Worm (Caenorhabditis elegans) whole organism, young adult: ENCODE results near the gene F08H9.2.
A peak's percentile ranks its signal among the peaks of the same experiment; 100 is the strongest.

Source experiments
- B0019.2 ChIP-seq: fragments of 200-800 bp; sonication (Bioruptor generic); conservative IDR thresholded peaks from 2 replicates; pipeline ENCODE4 v1.3.6; 2022; ENCODE audit warnings: missing genetic modification reagents, missing genetic modification characterization, missing compliant biosample characterization
- B0035.1 ChIP-seq: sonication (generic microtip); optimal IDR thresholded peaks from 2 replicates; lab custom pipeline; 2016; ENCODE audit warnings: missing genetic modification characterization, mild to moderate bottlenecking, missing compliant biosample characterization, missing genotype, missing genetic modification reagents
- C06A6.2 ChIP-seq: fragments of 200-800 bp; sonication (Bioruptor generic); conservative IDR thresholded peaks from 2 replicates; pipeline ENCODE4 v1.3.6; 2022; ENCODE audit warnings: missing genetic modification characterization, missing compliant biosample characterization
- F10E7.11 ChIP-seq: sonication (generic microtip); optimal IDR thresholded peaks from 2 replicates; lab custom pipeline; 2017; ENCODE audit warnings: mild to moderate bottlenecking, missing genetic modification characterization, moderate library complexity, missing compliant biosample characterization
- F22D6.2 ChIP-seq: sonication (generic microtip); optimal IDR thresholded peaks from 2 replicates; lab custom pipeline; 2016; ENCODE audit warnings: mild to moderate bottlenecking, missing genetic modification characterization, missing compliant biosample characterization
- F33H1.4 ChIP-seq: fragments of 200-800 bp; sonication (Bioruptor generic); IDR thresholded peaks from 2 replicates; pipeline ENCODE4 v1.3.6; 2022; ENCODE audit warnings: missing genetic modification reagents, missing genetic modification characterization, missing compliant biosample characterization
- F52B5.7 ChIP-seq: sonication (generic microtip); optimal IDR thresholded peaks from 2 replicates; lab custom pipeline; 2016; ENCODE audit warnings: mild to moderate bottlenecking, missing genetic modification characterization, missing compliant biosample characterization
- F55B11.4 ChIP-seq: sonication (generic microtip); optimal IDR thresholded peaks from 2 replicates; lab custom pipeline; 2016; ENCODE audit warnings: missing compliant biosample characterization, missing genetic modification characterization, borderline replicate concordance; ENCODE audit not compliant: insufficient read depth
- Y53G8AR.9 ChIP-seq: fragments of 200-800 bp; sonication (Bioruptor generic); conservative IDR thresholded peaks from 2 replicates; pipeline ENCODE4 v1.3.6; 2022; ENCODE audit warnings: missing genetic modification reagents, missing genetic modification characterization, missing compliant biosample characterization
- Y95B8A.8 ChIP-seq: fragments of 200-800 bp; sonication (Bioruptor generic); IDR thresholded peaks from 2 replicates; pipeline ENCODE4 v1.3.6; 2022; ENCODE audit warnings: missing genetic modification reagents, missing genetic modification characterization, missing compliant biosample characterization
- aptf-2 ChIP-seq: fragments of 200-800 bp; sonication (Bioruptor generic); conservative IDR thresholded peaks from 2 replicates; pipeline ENCODE4 v1.3.6; 2022; ENCODE audit warnings: missing genetic modification reagents, missing genetic modification characterization, missing compliant biosample characterization
- atf-7 ChIP-seq: sonication (generic microtip); optimal IDR thresholded peaks from 2 replicates; lab custom pipeline; 2017; ENCODE audit warnings: mild to moderate bottlenecking, missing genetic modification characterization, missing compliant biosample characterization
- attf-6 ChIP-seq: fragments of 200-800 bp; sonication (Bioruptor generic); IDR thresholded peaks from 2 replicates; pipeline ENCODE4 v1.3.6; 2022; ENCODE audit warnings: missing genetic modification reagents, missing genetic modification characterization, missing compliant biosample characterization
- cebp-2 ChIP-seq: fragments of 200-800 bp; sonication (Bioruptor generic); IDR thresholded peaks from 2 replicates; pipeline ENCODE4 v1.3.6; 2022; ENCODE audit warnings: missing genetic modification characterization, missing compliant biosample characterization
- ceh-100 ChIP-seq: fragments of 200-800 bp; sonication (Bioruptor generic); IDR thresholded peaks from 2 replicates; pipeline ENCODE4 v1.3.6; 2022; ENCODE audit warnings: missing genetic modification reagents, missing genetic modification characterization, missing compliant biosample characterization
- ceh-79 ChIP-seq: sonication (generic microtip); optimal IDR thresholded peaks from 2 replicates; lab custom pipeline; 2017; ENCODE audit warnings: mild to moderate bottlenecking, missing genetic modification characterization, missing compliant biosample characterization
- ceh-91 ChIP-seq: fragments of 200-800 bp; sonication (Bioruptor generic); IDR thresholded peaks from 2 replicates; pipeline ENCODE4 v1.3.6; 2022; ENCODE audit warnings: missing genetic modification reagents, missing genetic modification characterization, missing compliant biosample characterization
- dox-1 ChIP-seq: fragments of 200-800 bp; sonication (Bioruptor generic); IDR thresholded peaks from 2 replicates; pipeline ENCODE4 v1.3.6; 2022; ENCODE audit warnings: missing genetic modification reagents, missing genetic modification characterization, missing compliant biosample characterization
- egrh-3 ChIP-seq: fragments of 200-800 bp; sonication (Bioruptor generic); IDR thresholded peaks from 2 replicates; pipeline ENCODE4 v1.3.6; 2022; ENCODE audit warnings: missing genetic modification reagents, missing genetic modification characterization, missing compliant biosample characterization
- ekl-4 ChIP-seq: fragments of 200-800 bp; sonication (Bioruptor generic); IDR thresholded peaks from 2 replicates; pipeline ENCODE4 v1.3.6; 2022; ENCODE audit warnings: missing genetic modification reagents, missing genetic modification characterization, missing compliant biosample characterization
- fkh-3 ChIP-seq: sonication (generic microtip); optimal IDR thresholded peaks from 2 replicates; lab custom pipeline; 2016; ENCODE audit warnings: mild to moderate bottlenecking, missing genetic modification characterization, missing compliant biosample characterization
- gei-17 ChIP-seq: fragments of 200-800 bp; sonication (Bioruptor generic); optimal IDR thresholded peaks from 2 replicates; lab custom pipeline; 2018; ENCODE audit warnings: mild to moderate bottlenecking, missing genetic modification characterization, missing compliant biosample characterization
- lin-26 ChIP-seq: fragments of 200-800 bp; sonication (Bioruptor generic); IDR thresholded peaks from 2 replicates; pipeline ENCODE4 v1.3.6; 2022; ENCODE audit warnings: missing genetic modification reagents, missing genetic modification characterization, missing compliant biosample characterization
- lin-35 ChIP-seq, 3 experiments: fragments of 150-350 bp in 2 of 3; sonication (generic microtip) in 1 of 3; optimal IDR thresholded peaks; 2 replicates each; lab custom pipeline; 2014 to 2018; ENCODE audit warnings: missing biosample characterization in 3 of 3, missing genetic modification characterization in 3 of 3, missing genetic modification reagents in 3 of 3
- lin-40 ChIP-seq: sonication (generic microtip); optimal IDR thresholded peaks from 2 replicates; lab custom pipeline; 2016; ENCODE audit warnings: missing genetic modification characterization, mild to moderate bottlenecking, missing compliant biosample characterization, missing genotype, missing genetic modification reagents
- lin-54 ChIP-seq: fragments of 200-800 bp; sonication (Bioruptor generic); optimal IDR thresholded peaks from 2 replicates; lab custom pipeline; 2018; ENCODE audit warnings: mild to moderate bottlenecking, missing genetic modification characterization, missing compliant biosample characterization
- lir-1 ChIP-seq: fragments of 200-800 bp; sonication (Bioruptor generic); conservative IDR thresholded peaks from 2 replicates; pipeline ENCODE4 v1.3.6; 2022; ENCODE audit warnings: missing genetic modification reagents, missing genetic modification characterization, missing compliant biosample characterization
- lsy-27 ChIP-seq: sonication (generic microtip); optimal IDR thresholded peaks from 2 replicates; lab custom pipeline; 2017; ENCODE audit warnings: missing genetic modification characterization, mild to moderate bottlenecking, missing compliant biosample characterization, antibody characterized with exemption, missing genotype, borderline replicate concordance; ENCODE audit not compliant: insufficient read depth
- madf-8 ChIP-seq: fragments of 200-800 bp; sonication (Bioruptor generic); conservative IDR thresholded peaks from 2 replicates; pipeline ENCODE4 v1.3.6; 2022; ENCODE audit warnings: missing genetic modification reagents, missing genetic modification characterization, missing compliant biosample characterization
- mes-4 ChIP-seq: sonication (generic microtip); optimal IDR thresholded peaks from 2 replicates; lab custom pipeline; 2016; ENCODE audit warnings: missing genotype, missing genetic modification characterization, missing compliant biosample characterization
- mxl-1 ChIP-seq: sonication (generic microtip); optimal IDR thresholded peaks from 2 replicates; lab custom pipeline; 2016; ENCODE audit warnings: missing genetic modification characterization, missing compliant biosample characterization
- nfya-2 ChIP-seq: fragments of 200-800 bp; sonication (Bioruptor generic); IDR thresholded peaks from 2 replicates; pipeline ENCODE4 v1.3.6; 2022; ENCODE audit warnings: missing genetic modification reagents, missing genetic modification characterization, missing compliant biosample characterization
- nfyb-1 ChIP-seq: fragments of 200-800 bp; sonication (Bioruptor generic); IDR thresholded peaks from 2 replicates; pipeline ENCODE4 v1.3.6; 2022; ENCODE audit warnings: missing genetic modification reagents, missing genetic modification characterization, missing compliant biosample characterization
- nhr-90 ChIP-seq: sonication (generic microtip); optimal IDR thresholded peaks from 2 replicates; lab custom pipeline; 2016; ENCODE audit warnings: missing genotype, mild to moderate bottlenecking, missing genetic modification characterization, missing compliant biosample characterization
- pbrm-1 ChIP-seq: fragments of 200-800 bp; sonication (Bioruptor generic); IDR thresholded peaks from 2 replicates; pipeline ENCODE4 v1.3.6; 2022; ENCODE audit warnings: missing genetic modification reagents, missing genetic modification characterization, missing compliant biosample characterization
- pha-4 ChIP-seq: fragments of 150-350 bp; sonication (generic microtip); optimal IDR thresholded peaks from 2 replicates; lab custom pipeline; 2014; ENCODE audit warnings: missing biosample characterization, missing genetic modification reagents, missing genetic modification characterization
- snpc-1.1 ChIP-seq: sonication (generic microtip); optimal IDR thresholded peaks from 2 replicates; lab custom pipeline; 2017; ENCODE audit warnings: missing genetic modification characterization, mild to moderate bottlenecking, missing compliant biosample characterization, antibody characterized with exemption, moderate library complexity, missing genotype, missing genetic modification reagents; ENCODE audit not compliant: insufficient read depth
- snpc-3.4 ChIP-seq: sonication (generic microtip); optimal IDR thresholded peaks from 2 replicates; lab custom pipeline; 2017; ENCODE audit warnings: missing genetic modification characterization, mild to moderate bottlenecking, missing compliant biosample characterization, antibody characterized with exemption, moderate library complexity, missing genotype, missing genetic modification reagents
- snpc-4 ChIP-seq, 5 experiments: fragments of 150-350 bp in 1 of 5; sonication (generic microtip) in 4 of 5; optimal IDR thresholded peaks; 2 replicates each; lab custom pipeline; 2014 to 2018; ENCODE audit warnings: missing genetic modification characterization in 5 of 5, missing biosample characterization in 3 of 5, antibody characterized with exemption in 2 of 5, mild to moderate bottlenecking in 2 of 5, missing compliant biosample characterization in 2 of 5, missing genotype in 2 of 5, moderate library complexity in 2 of 5, missing genetic modification reagents in 1 of 5
- tlf-1 ChIP-seq: fragments of 200-800 bp; sonication (Bioruptor generic); optimal IDR thresholded peaks from 2 replicates; lab custom pipeline; 2018; ENCODE audit warnings: mild to moderate bottlenecking, missing genetic modification characterization, missing compliant biosample characterization
- ztf-18 ChIP-seq: sonication (generic microtip); optimal IDR thresholded peaks from 2 replicates; lab custom pipeline; 2016; ENCODE audit warnings: missing genotype, mild to moderate bottlenecking, missing genetic modification characterization, missing compliant biosample characterization
- ztf-28 ChIP-seq: fragments of 200-800 bp; sonication (Bioruptor generic); IDR thresholded peaks from 2 replicates; pipeline ENCODE4 v1.3.6; 2022; ENCODE audit warnings: missing genetic modification reagents, missing genetic modification characterization, missing compliant biosample characterization

F08H9.2 gene

DNA sequence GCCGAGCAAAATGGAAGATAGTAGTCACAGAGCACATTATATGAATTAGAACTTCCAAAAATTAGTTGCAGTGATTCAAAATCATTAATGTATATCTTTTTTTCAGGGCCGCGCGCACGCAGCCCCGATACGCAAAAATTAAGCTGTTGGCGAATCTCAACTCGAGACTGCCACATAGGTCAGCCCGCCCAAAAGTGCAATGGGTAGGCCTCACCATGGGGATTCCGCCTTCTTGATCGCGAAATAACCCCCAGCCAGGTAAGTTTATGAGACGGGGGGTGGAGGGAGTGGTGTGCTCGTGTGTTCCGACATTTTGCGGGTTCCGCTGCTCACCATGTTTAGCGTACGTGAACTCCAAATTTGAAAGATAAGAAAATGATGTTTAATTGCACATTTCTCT, 2.6 kb downstream of the F08H9.2 start, which contains the start of gene F08H9.3 (continued):
- TF ChIP-seq ceh-91 (GFP tag; lab: Robert Waterston, UW) (0 out of 2 replicates have a peak, but pooled peaks have one; percentile 18), pbrm-1 (GFP tag; lab: Robert Waterston, UW) (peak; percentile 75), nfyb-1 (GFP tag; lab: Robert Waterston, UW) (0 out of 2 replicates have a peak, but pooled peaks have one; percentile 58), attf-6 (GFP tag; lab: Robert Waterston, UW) (peak; percentile 88), egrh-3 (GFP tag; lab: Robert Waterston, UW) (peak; percentile 62), dox-1 (GFP tag; lab: Robert Waterston, UW) (peak; percentile 84), tlf-1 (GFP tag; lab: Kevin White, UChicago) (peak; percentile 6), ceh-100 (GFP tag; lab: Robert Waterston, UW) (peak; percentile 63), madf-8 (peak; percentile 35; the same call in 1 of the 2 replicates), ztf-18 (tag; lab: Kevin White, UChicago) (peak; percentile 2), lin-54 (GFP tag; lab: Kevin White, UChicago) (peak; percentile 27)

DNA sequence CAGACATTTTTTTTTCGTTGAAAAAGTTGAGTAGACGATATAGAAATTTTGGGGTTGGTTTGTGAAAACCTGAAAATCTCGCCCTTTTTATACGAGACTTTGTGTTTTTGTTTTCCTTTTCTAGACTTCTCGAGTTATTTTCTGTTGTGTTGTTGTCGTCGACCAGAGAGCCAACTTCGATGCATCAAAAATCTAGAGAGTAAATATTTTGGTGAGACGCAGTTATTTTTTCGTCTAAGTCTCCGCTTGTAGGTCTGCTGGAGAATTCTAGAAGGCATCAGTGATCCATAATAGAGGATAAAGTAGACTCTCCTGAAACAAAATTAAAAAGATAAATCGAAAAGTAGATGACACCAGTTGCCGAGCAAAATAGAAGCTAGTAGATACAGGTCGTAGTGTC, 3.9 kb downstream of the F08H9.2 start, which contains the start of gene F08H9.4:
Gene F08H9.4, minus strand, starts transcription at position 61 of the 400 bp plus-strand sequence.
- TF ChIP-seq lin-40 (tag; lab: Kevin White, UChicago) (no peak), lsy-27 (tag; lab: Kevin White, UChicago) (no peak), snpc-1.1 (tag; lab: Kevin White, UChicago) (no peak), lin-26 (GFP tag; lab: Robert Waterston, UW) (no peak), pha-4 (no peak), cebp-2 (no peak), F22D6.2 (tag; lab: Kevin White, UChicago) (no peak), gei-17 (GFP tag; lab: Kevin White, UChicago) (no peak), snpc-4 (GFP tag; optimal IDR thresholded peaks at IDR 0.05; lab: Kevin White, UChicago) (no peak), snpc-4 (tag; optimal IDR thresholded peaks at IDR 0.05; lab: Kevin White, UChicago) (no peak), ceh-79 (tag; lab: Kevin White, UChicago) (no peak), mxl-1 (no peak), egrh-3 (GFP tag; lab: Robert Waterston, UW) (no peak)

DNA sequence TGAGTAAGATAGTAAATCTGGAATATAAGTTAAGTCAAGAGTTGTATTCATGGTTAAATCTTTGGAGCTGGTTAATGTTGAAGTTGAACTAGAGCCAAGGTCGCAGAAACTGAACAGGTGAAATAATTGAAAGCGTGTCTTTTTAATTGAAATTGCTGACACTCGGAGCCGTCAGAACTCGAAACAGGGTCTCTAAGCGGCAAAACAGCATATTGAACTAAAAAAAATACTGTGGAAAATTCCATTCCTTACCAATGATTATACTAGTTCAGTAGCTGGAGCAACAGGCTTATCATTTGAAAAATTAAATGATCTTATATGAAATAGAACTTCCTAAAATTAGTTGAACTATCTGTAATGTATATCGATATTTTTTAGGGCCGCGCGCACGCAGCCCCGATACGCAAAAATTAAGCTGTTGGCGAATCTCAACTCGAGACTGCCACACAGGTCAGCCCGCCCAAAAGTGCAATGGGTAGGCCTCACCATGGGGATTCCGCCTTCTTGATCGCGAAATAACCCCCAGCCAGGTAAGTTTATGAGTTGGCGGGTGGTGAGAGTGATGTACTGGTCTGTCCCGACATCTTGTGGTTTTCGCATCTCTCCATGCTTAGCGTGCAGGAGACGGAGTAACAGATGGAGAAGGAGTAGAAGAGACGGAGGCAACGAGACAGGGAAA, 7.9 kb downstream of the F08H9.2 start, which contains the start of gene srz-97:
Gene srz-97, minus strand, starts transcription at position 51 of the 679 bp plus-strand sequence.
- no peak for TF ChIP-seq F22D6.2 (tag; lab: Kevin White, UChicago)
- TF ChIP-seq ceh-100 (GFP tag; lab: Robert Waterston, UW): 0 out of 2 replicates have a peak, but pooled peaks have one; percentile 42
- TF ChIP-seq F52B5.7 (tag; lab: Kevin White, UChicago): no peak
- TF ChIP-seq F10E7.11 (tag; lab: Kevin White, UChicago): no peak
- TF ChIP-seq atf-7 (tag; lab: Kevin White, UChicago): no peak
- no peak for TF ChIP-seq C06A6.2 (GFP tag; lab: Robert Waterston, UW)
- no peak for TF ChIP-seq nfya-2 (GFP tag; lab: Robert Waterston, UW)
- TF ChIP-seq Y95B8A.8: peak; percentile 83; the same call in 1 of the 2 replicates
- TF ChIP-seq snpc-3.4 (tag; lab: Kevin White, UChicago): peak; percentile 39
- TF ChIP-seq lin-35 (GFP tag; optimal IDR thresholded peaks at IDR 0.05; lab: Kevin White, UChicago): no peak
- TF ChIP-seq mes-4 (tag; lab: Kevin White, UChicago): peak; percentile 17
- no peak for TF ChIP-seq nhr-90 (tag; lab: Kevin White, UChicago)
- TF ChIP-seq F33H1.4: peak; percentile 35; the same call in 1 of the 2 replicates
- TF ChIP-seq B0019.2 (GFP tag; lab: Robert Waterston, UW): no peak
- peak; percentile 64; the same call in 1 of the 2 replicates for TF ChIP-seq aptf-2 (GFP tag; lab: Robert Waterston, UW)
- TF ChIP-seq lir-1 (GFP tag; lab: Robert Waterston, UW): no peak
- TF ChIP-seq B0035.1: no peak
- TF ChIP-seq ztf-28 (GFP tag; lab: Robert Waterston, UW): no peak
- peak; percentile 37; the same call in 1 of the 2 replicates for TF ChIP-seq ekl-4 (GFP tag; lab: Robert Waterston, UW)
- peak; percentile 46 for TF ChIP-seq madf-8
- TF ChIP-seq F55B11.4 (tag; lab: Kevin White, UChicago): no peak
- TF ChIP-seq Y53G8AR.9 (GFP tag; lab: Robert Waterston, UW): 0 out of 2 replicates have a peak, but pooled peaks have one; percentile 61
- no peak for TF ChIP-seq fkh-3 (tag; lab: Kevin White, UChicago)
